Fruit fly (Drosophila melanogaster) whole organism, embryonic: ENCODE results near the gene CG14153.

Experiments used
- Abd-B ChIP-seq: fragments of 200-800 bp; sonication (Bioruptor generic); optimal IDR thresholded peaks from 2 replicates; lab custom pipeline; 2018; ENCODE audit warnings: missing biosample characterization, mild to moderate bottlenecking, missing genetic modification characterization, moderate library complexity
- BEAF-32 ChIP-seq: fragments of 200-800 bp; sonication (Bioruptor generic); optimal IDR thresholded peaks from 3 replicates; lab custom pipeline; 2017; ENCODE audit warnings: missing biosample characterization, missing genetic modification characterization, mild to moderate bottlenecking, moderate library complexity, missing genetic modification reagents
- Bgb ChIP-seq: fragments of 200-800 bp; sonication (Bioruptor generic); IDR thresholded peaks from 2 replicates; pipeline ENCODE4 v1.3.6; 2022; ENCODE audit warnings: missing biosample characterization, missing genetic modification characterization; ENCODE audit not compliant: partially characterized antibody
- CG10267 ChIP-seq: fragments of 200-800 bp; sonication (Bioruptor generic); optimal IDR thresholded peaks from 2 replicates; lab custom pipeline; 2018; ENCODE audit warnings: missing biosample characterization, mild to moderate bottlenecking, missing genetic modification characterization, moderate library complexity
- CG10366 ChIP-seq: fragments of 200-800 bp; sonication (Bioruptor generic); IDR thresholded peaks from 2 replicates; pipeline ENCODE4 v1.3.6; 2022; ENCODE audit warnings: missing biosample characterization, missing genetic modification characterization
- CG10959 ChIP-seq: fragments of 200-800 bp; sonication (Bioruptor generic); IDR thresholded peaks from 2 replicates; pipeline ENCODE4 v1.3.6; 2022; ENCODE audit warnings: missing biosample characterization, missing genetic modification characterization
- CG10979 ChIP-seq: fragments of 200-800 bp; sonication (Bioruptor generic); optimal IDR thresholded peaks from 2 replicates; lab custom pipeline; 2018; ENCODE audit warnings: missing biosample characterization, mild to moderate bottlenecking, missing genetic modification characterization, moderate library complexity
- CG11085 ChIP-seq: fragments of 200-800 bp; sonication (Bioruptor generic); IDR thresholded peaks from 2 replicates; pipeline ENCODE4 v1.3.6; 2022; ENCODE audit warnings: missing biosample characterization, missing genetic modification characterization
- CG11456 ChIP-seq: fragments of 200-800 bp; sonication (Bioruptor generic); IDR thresholded peaks from 3 replicates; pipeline ENCODE4 v1.3.6; 2022; ENCODE audit warnings: missing biosample characterization, missing genetic modification characterization
- CG12104 ChIP-seq: fragments of 200-800 bp; sonication (Bioruptor generic); optimal IDR thresholded peaks from 3 replicates; lab custom pipeline; 2016; ENCODE audit warnings: missing biosample characterization, missing genetic modification characterization
- CG12659 ChIP-seq: fragments of 200-800 bp; sonication (Bioruptor generic); optimal IDR thresholded peaks from 3 replicates; lab custom pipeline; 2017; ENCODE audit warnings: mild to moderate bottlenecking, missing biosample characterization, missing genetic modification reagents, missing genetic modification characterization
- CG2678 ChIP-seq: fragments of 200-800 bp; sonication (Bioruptor generic); optimal IDR thresholded peaks from 3 replicates; lab custom pipeline; 2019; ENCODE audit warnings: missing biosample characterization, mild to moderate bottlenecking, missing genetic modification characterization, moderate library complexity
- CG2712 ChIP-seq: fragments of 200-800 bp; optimal IDR thresholded peaks from 3 replicates; lab custom pipeline; 2019; ENCODE audit warnings: missing biosample characterization, mild to moderate bottlenecking, missing genetic modification characterization, moderate library complexity
- CG31365 ChIP-seq: fragments of 200-800 bp; sonication (Bioruptor generic); optimal IDR thresholded peaks from 2 replicates; lab custom pipeline; 2018; ENCODE audit warnings: missing biosample characterization, mild to moderate bottlenecking, missing genetic modification characterization
- CG33557 ChIP-seq: fragments of 200-800 bp; sonication (Bioruptor generic); optimal IDR thresholded peaks from 2 replicates; lab custom pipeline; 2019; ENCODE audit warnings: missing biosample characterization, mild to moderate bottlenecking, missing genetic modification characterization, moderate library complexity
- CG3726 ChIP-seq: fragments of 200-800 bp; sonication (Bioruptor generic); IDR thresholded peaks from 3 replicates; pipeline ENCODE4, ENCODE4 v1.3.6; 2022; ENCODE audit warnings: missing biosample characterization, missing genetic modification characterization
- CG42726 ChIP-seq: fragments of 200-800 bp; sonication (Bioruptor generic); IDR thresholded peaks from 2 replicates; pipeline ENCODE4 v1.3.6; 2022; ENCODE audit warnings: missing biosample characterization, missing genetic modification characterization; ENCODE audit not compliant: partially characterized antibody
- CG6254 ChIP-seq: fragments of 200-800 bp; sonication (Bioruptor generic); optimal IDR thresholded peaks from 3 replicates; lab custom pipeline; 2017; ENCODE audit warnings: mild to moderate bottlenecking, missing biosample characterization, missing genetic modification reagents, missing genetic modification characterization
- CG7556 ChIP-seq: fragments of 200-800 bp; sonication (Bioruptor generic); optimal IDR thresholded peaks from 2 replicates; lab custom pipeline; 2017; ENCODE audit warnings: missing biosample characterization, mild to moderate bottlenecking, missing genetic modification characterization
- CG7786 ChIP-seq: fragments of 200-800 bp; sonication (Bioruptor generic); optimal IDR thresholded peaks from 2 replicates; lab custom pipeline; 2016; ENCODE audit warnings: missing biosample characterization, missing genetic modification characterization
- CG8089 ChIP-seq: fragments of 200-800 bp; sonication (Bioruptor generic); optimal IDR thresholded peaks from 3 replicates; lab custom pipeline; 2016; ENCODE audit warnings: missing biosample characterization, missing genetic modification characterization
- CG8290 ChIP-seq, 3 experiments: fragments of 200-800 bp; sonication (Bioruptor generic); optimal IDR thresholded peaks; 2 replicates each; lab custom pipeline; 2016 to 2019; ENCODE audit warnings: missing biosample characterization in 3 of 3, missing genetic modification characterization in 3 of 3, mild to moderate bottlenecking in 2 of 3, moderate library complexity in 1 of 3
- Chrac-16 ChIP-seq: fragments of 200-800 bp; sonication (Bioruptor generic); optimal IDR thresholded peaks from 3 replicates; lab custom pipeline; 2016; ENCODE audit warnings: missing biosample characterization, missing genetic modification characterization
- Eip74EF ChIP-seq, 2 experiments: fragments of 200-800 bp in 1 of 2; fragments of >200 bp in 1 of 2; sonication (Bioruptor generic) in 1 of 2; optimal IDR thresholded peaks; 2 replicates each; lab custom pipeline; 2017 to 2019; ENCODE audit warnings: missing biosample characterization in 2 of 2, missing genetic modification characterization in 2 of 2, mild to moderate bottlenecking in 1 of 2, moderate library complexity in 1 of 2
- Elba2 ChIP-seq: fragments of 200-800 bp; sonication (Bioruptor generic); optimal IDR thresholded peaks from 3 replicates; lab custom pipeline; 2016; ENCODE audit warnings: missing biosample characterization, missing genetic modification characterization
- Hand ChIP-seq: fragments of 200-800 bp; sonication (Bioruptor generic); optimal IDR thresholded peaks from 2 replicates; lab custom pipeline; 2017; ENCODE audit warnings: mild to moderate bottlenecking, missing biosample characterization, missing genetic modification reagents, missing genetic modification characterization
- Rx ChIP-seq: fragments of 200-800 bp; sonication (Bioruptor generic); IDR thresholded peaks from 2 replicates; pipeline ENCODE4 v1.3.6; 2022; ENCODE audit warnings: missing biosample characterization, missing genetic modification characterization
- TFAM ChIP-seq: fragments of 200-800 bp; sonication (Bioruptor generic); optimal IDR thresholded peaks from 2 replicates; lab custom pipeline; 2017; ENCODE audit warnings: missing biosample characterization, missing genetic modification characterization, inconsistent platforms
- btn ChIP-seq: fragments of 200-800 bp; sonication (Bioruptor generic); optimal IDR thresholded peaks from 2 replicates; lab custom pipeline; 2016; ENCODE audit warnings: missing biosample characterization, missing genetic modification characterization
- chm ChIP-seq: fragments of 200-800 bp; sonication (Bioruptor generic); IDR thresholded peaks from 2 replicates; pipeline ENCODE4 v1.3.6; 2022; ENCODE audit warnings: missing biosample characterization, missing genetic modification characterization
- eyg ChIP-seq: fragments of 200-800 bp; sonication (Bioruptor generic); optimal IDR thresholded peaks from 3 replicates; lab custom pipeline; 2016; ENCODE audit warnings: missing biosample characterization, missing genetic modification characterization
- fd102C ChIP-seq: fragments of 200-800 bp; sonication (Bioruptor generic); optimal IDR thresholded peaks from 2 replicates; lab custom pipeline; 2018; ENCODE audit warnings: missing biosample characterization, mild to moderate bottlenecking, missing genetic modification characterization, moderate library complexity
- gem ChIP-seq: fragments of 200-800 bp; sonication (Bioruptor generic); optimal IDR thresholded peaks from 2 replicates; lab custom pipeline; 2019; ENCODE audit warnings: missing biosample characterization, mild to moderate bottlenecking, missing genetic modification characterization, moderate library complexity
- hb ChIP-seq: fragments of 200-800 bp; sonication (Bioruptor generic); IDR thresholded peaks from 3 replicates; pipeline ENCODE4 v1.3.6; 2022; ENCODE audit warnings: missing biosample characterization, missing genetic modification characterization; ENCODE audit not compliant: partially characterized antibody
- ken ChIP-seq: fragments of 200-800 bp; sonication (Bioruptor generic); IDR thresholded peaks from 3 replicates; pipeline ENCODE4 v1.3.6; 2022; ENCODE audit warnings: missing biosample characterization, missing genetic modification characterization
- knrl ChIP-seq: fragments of 200-800 bp; sonication (Bioruptor generic); IDR thresholded peaks from 3 replicates; pipeline ENCODE4 v1.3.6; 2022; ENCODE audit warnings: missing biosample characterization, missing genetic modification characterization; ENCODE audit not compliant: partially characterized antibody
- lola ChIP-seq, 3 experiments: fragments of >200 bp in 2 of 3; fragments of 200-800 bp in 1 of 3; sonication (Bioruptor generic) in 1 of 3; optimal IDR thresholded peaks; 2 replicates each; lab custom pipeline; 2017 to 2019; ENCODE audit warnings: missing biosample characterization in 3 of 3, missing genetic modification characterization in 3 of 3, mild to moderate bottlenecking in 1 of 3, moderate library complexity in 1 of 3
- maf-S ChIP-seq: fragments of 200-800 bp; sonication (Bioruptor generic); optimal IDR thresholded peaks from 2 replicates; lab custom pipeline; 2016; ENCODE audit warnings: missing biosample characterization, missing genetic modification characterization
- oc ChIP-seq: fragments of 200-800 bp; sonication (Bioruptor generic); optimal IDR thresholded peaks from 2 replicates; lab custom pipeline; 2018; ENCODE audit warnings: missing biosample characterization, mild to moderate bottlenecking, missing genetic modification characterization, moderate library complexity
- onecut ChIP-seq: fragments of 200-800 bp; sonication (Bioruptor generic); IDR thresholded peaks from 2 replicates; pipeline ENCODE4 v1.3.6; 2022; ENCODE audit warnings: missing biosample characterization, missing genetic modification characterization
- org-1 ChIP-seq: fragments of 200-800 bp; sonication (Bioruptor generic); optimal IDR thresholded peaks from 2 replicates; lab custom pipeline; 2017; ENCODE audit warnings: missing biosample characterization, missing genetic modification characterization
- peb ChIP-seq: fragments of 200-800 bp; sonication (Bioruptor generic); IDR thresholded peaks from 2 replicates; pipeline ENCODE4 v1.3.6; 2022; ENCODE audit warnings: missing biosample characterization, missing genetic modification characterization
- shn ChIP-seq: fragments of 200-800 bp; sonication (Bioruptor generic); optimal IDR thresholded peaks from 3 replicates; lab custom pipeline; 2016; ENCODE audit warnings: missing biosample characterization, missing genetic modification characterization
- tap ChIP-seq: fragments of 200-800 bp; optimal IDR thresholded peaks from 3 replicates; lab custom pipeline; 2019; ENCODE audit warnings: missing biosample characterization, mild to moderate bottlenecking, missing genetic modification characterization, moderate library complexity
- tna ChIP-seq: fragments of 200-800 bp; sonication (Bioruptor generic); IDR thresholded peaks from 2 replicates; pipeline ENCODE4 v1.3.6; 2022; ENCODE audit warnings: missing biosample characterization, missing genetic modification characterization; ENCODE audit not compliant: partially characterized antibody
- trh ChIP-seq: fragments of 200-800 bp; sonication (Bioruptor generic); optimal IDR thresholded peaks from 2 replicates; lab custom pipeline; 2016; ENCODE audit warnings: missing biosample characterization, missing genetic modification characterization
- zfh2 ChIP-seq: fragments of 200-800 bp; sonication (Bioruptor generic); optimal IDR thresholded peaks from 2 replicates; lab custom pipeline; 2016; ENCODE audit warnings: missing biosample characterization, missing genetic modification characterization

The CG14153 gene

dm6 chr3L:10656451-10657198 is 13.3 kb downstream of the CG14153 start (continued):
- peak in 1 of 2 experiments; percentile 61 for TF ChIP-seq Eip74EF (GFP tag; optimal IDR thresholded peaks at IDR 0.05; lab: Kevin White, UChicago)
- TF ChIP-seq CG10267 (tag; lab: Kevin White, UChicago), result peak; percentile 3
- TF ChIP-seq CG10979 (tag; lab: Kevin White, UChicago), result peak; percentile 5
- TF ChIP-seq ken (GFP tag; lab: Robert Waterston, UW), result no peak
- TF ChIP-seq CG12104, result peak; percentile 38
- peak; percentile 40 for TF ChIP-seq CG33557 (GFP tag; lab: Kevin White, UChicago)
- no peak for TF ChIP-seq Abd-B (GFP tag; lab: Kevin White, UChicago)
- no peak for TF ChIP-seq BEAF-32 (GFP tag; lab: Kevin White, UChicago)
- TF ChIP-seq knrl (GFP tag; lab: Robert Waterston, UW), result no peak
- peak; percentile 72 for TF ChIP-seq CG31365 (tag; lab: Kevin White, UChicago)
- TF ChIP-seq Chrac-16 (GFP tag; lab: Kevin White, UChicago), result no peak
- TF ChIP-seq CG42726 (GFP tag; lab: Robert Waterston, UW), result no peak
- no peak for TF ChIP-seq peb (GFP tag; lab: Robert Waterston, UW)
- TF ChIP-seq CG6254, result peak; percentile 36
- no peak for TF ChIP-seq CG10959
- peak; percentile 44 for TF ChIP-seq maf-S (GFP tag; lab: Kevin White, UChicago)
- TF ChIP-seq tap (tag; lab: Kevin White, UChicago), result peak; percentile 23
- peak; percentile 67 for TF ChIP-seq onecut
- peak in 1 of 3 experiments; percentile 4 for TF ChIP-seq lola (GFP tag; optimal IDR thresholded peaks at IDR 0.05; lab: Kevin White, UChicago)
- TF ChIP-seq fd102C (GFP tag; lab: Kevin White, UChicago), result no peak
- peak; percentile 43 for TF ChIP-seq btn (GFP tag; lab: Kevin White, UChicago)
- TF ChIP-seq CG2678 (tag; lab: Kevin White, UChicago), result peak; percentile 81
- TF ChIP-seq Bgb (GFP tag; lab: Robert Waterston, UW), result no peak
- peak; percentile 45 for TF ChIP-seq CG2712 (tag; lab: Kevin White, UChicago)
- TF ChIP-seq tna (GFP tag; lab: Robert Waterston, UW), result no peak
- peak; percentile 45 for TF ChIP-seq oc (tag; lab: Kevin White, UChicago)
- no peak for TF ChIP-seq zfh2
- TF ChIP-seq CG11456, result no peak; the same call in 2 of the 3 replicates
- no peak for TF ChIP-seq CG3726 (GFP tag; lab: Robert Waterston, UW)
- no peak for TF ChIP-seq Hand (GFP tag; lab: Kevin White, UChicago)
- peak; percentile 26 for TF ChIP-seq CG7786 (GFP tag; lab: Kevin White, UChicago)
- peak; percentile 23; the same call in 1 of the 2 replicates for TF ChIP-seq chm (GFP tag; lab: Robert Waterston, UW)
- TF ChIP-seq shn (GFP tag; lab: Kevin White, UChicago), result peak; percentile 52
- peak; percentile 69 for TF ChIP-seq gem (tag; lab: Kevin White, UChicago)
- peak; percentile 72 for TF ChIP-seq CG8089 (GFP tag; lab: Kevin White, UChicago)
- 0 out of 2 replicates have a peak, but pooled peaks have one; percentile 15 for TF ChIP-seq CG10366 (GFP tag; lab: Robert Waterston, UW)
- TF ChIP-seq org-1 (GFP tag; lab: Kevin White, UChicago), result peak; percentile 76
- peak; percentile 54 for TF ChIP-seq CG7556 (GFP tag; lab: Kevin White, UChicago)
- TF ChIP-seq Rx (GFP tag; lab: Robert Waterston, UW), result no peak
- TF ChIP-seq Elba2 (GFP tag; lab: Kevin White, UChicago), result no peak
- peak; percentile 54 for TF ChIP-seq CG8290 (GFP tag; optimal IDR thresholded peaks at IDR 0.05; lab: Kevin White, UChicago)
- peak in 1 of 2 experiments; percentile 83 for TF ChIP-seq CG8290 (tag; optimal IDR thresholded peaks at IDR 0.05; lab: Kevin White, UChicago)
- no peak for TF ChIP-seq hb (GFP tag; lab: Robert Waterston, UW)
- peak; percentile 45 for TF ChIP-seq trh
- TF ChIP-seq eyg, result peak; percentile 53
- peak; percentile 34 for TF ChIP-seq TFAM (GFP tag; lab: Kevin White, UChicago)
- no peak for TF ChIP-seq CG11085 (GFP tag; lab: Robert Waterston, UW)
- peak; percentile 47 for TF ChIP-seq CG12659 (GFP tag; lab: Kevin White, UChicago)
